Fruit fly (Drosophila melanogaster) whole organism, prepupa: ENCODE data around the gene Syx4.

Experiments used
- Blimp-1 ChIP-seq: fragments of 200-800 bp; sonication (Bioruptor generic); optimal IDR thresholded peaks from 3 replicates; lab custom pipeline; 2017; ENCODE audit warnings: missing biosample characterization, missing genetic modification characterization, mild to moderate bottlenecking, moderate library complexity, missing genetic modification reagents
- CG10669 ChIP-seq: fragments of 200-800 bp; sonication (Bioruptor generic); optimal IDR thresholded peaks from 3 replicates; lab custom pipeline; 2018; ENCODE audit warnings: missing biosample characterization, mild to moderate bottlenecking, missing genetic modification characterization, moderate library complexity
- CG11762 ChIP-seq: fragments of 200-800 bp; sonication (Bioruptor generic); optimal IDR thresholded peaks from 3 replicates; lab custom pipeline; 2016; ENCODE audit warnings: missing biosample characterization, missing genetic modification characterization; ENCODE audit not compliant: insufficient read depth
- CG11902 ChIP-seq: fragments of 200-800 bp; sonication (Bioruptor generic); optimal IDR thresholded peaks from 3 replicates; lab custom pipeline; 2016; ENCODE audit warnings: missing biosample characterization, missing genetic modification characterization
- CG16779 ChIP-seq: fragments of 200-800 bp; sonication (Bioruptor generic); optimal IDR thresholded peaks from 3 replicates; lab custom pipeline; 2017; ENCODE audit warnings: missing biosample characterization, mild to moderate bottlenecking, missing genetic modification characterization
- CG3032 ChIP-seq: fragments of 200-800 bp; optimal IDR thresholded peaks from 2 replicates; lab custom pipeline; 2019; ENCODE audit warnings: missing biosample characterization, mild to moderate bottlenecking, missing genetic modification characterization, moderate library complexity
- CG31627 ChIP-seq: fragments of 200-800 bp; sonication (Bioruptor generic); optimal IDR thresholded peaks from 3 replicates; lab custom pipeline; 2016; ENCODE audit warnings: missing biosample characterization, missing genetic modification characterization
- CG34406 ChIP-seq: fragments of 200-800 bp; sonication (Bioruptor generic); optimal IDR thresholded peaks from 3 replicates; lab custom pipeline; 2016; ENCODE audit warnings: missing biosample characterization, missing genetic modification characterization
- CG3919 ChIP-seq: fragments of 200-800 bp; sonication (Bioruptor generic); optimal IDR thresholded peaks from 3 replicates; lab custom pipeline; 2016; ENCODE audit warnings: missing biosample characterization, missing genetic modification characterization
- CG6163 ChIP-seq: fragments of 200-800 bp; sonication (Bioruptor generic); IDR thresholded peaks from 3 replicates; pipeline ENCODE4 v1.3.6; 2022; ENCODE audit warnings: missing biosample characterization, missing genetic modification characterization
- CG6276 ChIP-seq: fragments of 200-800 bp; sonication (Bioruptor generic); optimal IDR thresholded peaks from 2 replicates; lab custom pipeline; 2017; ENCODE audit warnings: missing biosample characterization, mild to moderate bottlenecking, missing genetic modification characterization
- CG8319 ChIP-seq: fragments of 200-800 bp; sonication (Bioruptor generic); optimal IDR thresholded peaks from 3 replicates; lab custom pipeline; 2016; ENCODE audit warnings: missing biosample characterization, missing genetic modification characterization
- CG8632 ChIP-seq: fragments of 200-800 bp; sonication (Bioruptor generic); optimal IDR thresholded peaks from 3 replicates; lab custom pipeline; 2016; ENCODE audit warnings: missing biosample characterization, missing genetic modification characterization
- CG9139 ChIP-seq: fragments of 200-800 bp; sonication (Bioruptor generic); optimal IDR thresholded peaks from 3 replicates; lab custom pipeline; 2017; ENCODE audit warnings: missing biosample characterization, mild to moderate bottlenecking, missing genetic modification characterization
- Hr39 ChIP-seq: fragments of 200-800 bp; sonication (Bioruptor generic); optimal IDR thresholded peaks from 2 replicates; lab custom pipeline; 2016; ENCODE audit warnings: missing biosample characterization, missing genetic modification characterization
- Sox102F ChIP-seq: fragments of 200-800 bp; sonication (Bioruptor generic); optimal IDR thresholded peaks from 2 replicates; lab custom pipeline; 2016; ENCODE audit warnings: missing biosample characterization, mild to moderate bottlenecking, missing genetic modification characterization
- achi ChIP-seq: fragments of 200-800 bp; sonication (Bioruptor generic); optimal IDR thresholded peaks from 3 replicates; lab custom pipeline; 2016; ENCODE audit warnings: missing biosample characterization, missing genetic modification characterization
- eg ChIP-seq: fragments of 200-800 bp; sonication (Bioruptor generic); IDR thresholded peaks from 3 replicates; pipeline ENCODE4 v1.3.6; 2022; ENCODE audit warnings: missing biosample characterization, missing genetic modification characterization
- esn ChIP-seq: fragments of 200-800 bp; sonication (Bioruptor generic); optimal IDR thresholded peaks from 2 replicates; lab custom pipeline; 2016; ENCODE audit warnings: missing biosample characterization, mild to moderate bottlenecking, missing genetic modification characterization, moderate library complexity
- fd59A ChIP-seq: fragments of 200-800 bp; sonication (Bioruptor generic); optimal IDR thresholded peaks from 2 replicates; lab custom pipeline; 2017; ENCODE audit warnings: missing biosample characterization, mild to moderate bottlenecking, missing genetic modification characterization, missing genetic modification reagents
- lz ChIP-seq: fragments of 200-800 bp; sonication (Bioruptor generic); optimal IDR thresholded peaks from 3 replicates; lab custom pipeline; 2016; ENCODE audit warnings: missing biosample characterization, missing genetic modification characterization
- net ChIP-seq: fragments of 200-800 bp; sonication (Bioruptor generic); optimal IDR thresholded peaks from 3 replicates; lab custom pipeline; 2016; ENCODE audit warnings: missing biosample characterization, missing genetic modification characterization
- pdm3 ChIP-seq: fragments of 200-800 bp; sonication (Bioruptor generic); optimal IDR thresholded peaks from 3 replicates; lab custom pipeline; 2016; ENCODE audit warnings: missing biosample characterization, missing genetic modification characterization

Gene Syx4

DNA sequence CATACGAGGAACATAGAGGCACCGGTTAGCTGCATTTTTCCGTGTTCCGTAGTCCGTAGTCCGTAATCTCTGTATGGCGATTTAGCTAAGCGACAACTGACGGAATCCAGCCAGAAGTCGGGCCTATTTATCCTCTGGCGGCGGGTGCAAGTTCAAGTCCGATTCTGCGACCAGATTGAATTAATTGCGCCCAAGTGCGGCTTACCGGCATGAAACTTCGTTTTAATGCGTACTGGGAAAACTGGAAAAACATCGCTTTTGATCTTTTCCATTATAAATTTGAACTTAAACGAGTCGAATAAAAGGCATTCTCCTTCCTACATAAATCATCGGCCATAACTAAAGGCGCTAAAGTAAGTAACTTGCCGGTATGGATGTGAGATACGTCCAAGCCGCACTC is 50.1 kb downstream of the Syx4 start, which contains the start of gene dyw:
Gene dyw, minus strand, starts transcription at position 101 of the 400 bp plus-strand sequence.
- no peak for TF ChIP-seq CG8632
- no peak for TF ChIP-seq Blimp-1
- TF ChIP-seq achi (GFP tag; lab: Kevin White, UChicago): no peak
- TF ChIP-seq CG3919 (GFP tag; lab: Kevin White, UChicago): no peak
- no peak for TF ChIP-seq eg (GFP tag; lab: Robert Waterston, UW)
- no peak for TF ChIP-seq lz

DNA sequence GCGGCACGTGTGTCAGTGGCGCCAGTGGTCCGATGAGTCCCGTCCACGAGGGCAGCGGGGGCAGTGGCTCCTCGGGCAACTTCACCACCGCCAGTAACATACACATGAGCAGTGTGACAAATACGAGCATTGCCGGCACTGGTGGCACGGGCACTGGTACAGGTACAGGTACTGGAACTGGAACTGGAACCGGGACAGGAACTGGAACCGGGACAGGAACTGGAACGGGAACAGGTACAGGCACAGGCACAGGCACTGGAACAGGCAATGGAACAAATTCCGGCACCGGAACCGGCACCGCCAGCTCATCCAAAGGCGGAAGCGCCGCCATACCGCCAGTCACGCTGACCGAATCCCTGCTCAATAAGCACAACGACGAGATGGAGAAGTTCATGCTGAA is 53.5 kb downstream of the Syx4 start:
- no peak for TF ChIP-seq fd59A
- no peak for TF ChIP-seq CG6163 (GFP tag; lab: Robert Waterston, UW)
- no peak for TF ChIP-seq CG16779
- no peak for TF ChIP-seq CG31627 (GFP tag; lab: Kevin White, UChicago)
- TF ChIP-seq esn (GFP tag; lab: Kevin White, UChicago): no peak
- no peak for TF ChIP-seq CG11902 (GFP tag; lab: Kevin White, UChicago)
- no peak for TF ChIP-seq CG3919 (GFP tag; lab: Kevin White, UChicago)
- no peak for TF ChIP-seq CG11762 (GFP tag; lab: Kevin White, UChicago)
- TF ChIP-seq eg (GFP tag; lab: Robert Waterston, UW): no peak
- TF ChIP-seq CG3032 (tag; lab: Kevin White, UChicago): no peak
- no peak for TF ChIP-seq achi (GFP tag; lab: Kevin White, UChicago)
- TF ChIP-seq Hr39 (GFP tag; lab: Kevin White, UChicago): no peak
- no peak for TF ChIP-seq pdm3 (GFP tag; lab: Kevin White, UChicago)
- no peak for TF ChIP-seq CG34406 (GFP tag; lab: Kevin White, UChicago)
- no peak for TF ChIP-seq CG8319
- no peak for TF ChIP-seq net
- TF ChIP-seq Sox102F (GFP tag; lab: Kevin White, UChicago): no peak
- no peak for TF ChIP-seq CG6276 (GFP tag; lab: Kevin White, UChicago)
- TF ChIP-seq CG9139 (GFP tag; lab: Kevin White, UChicago): no peak
- TF ChIP-seq CG10669 (GFP tag; lab: Kevin White, UChicago): no peak
